Fruit fly (Drosophila melanogaster): ENCODE results near the gene CG14071.

dm6 chr2L:10910548-10910947 lies 21.8 kb upstream of the CG14071 start, which contains the start of gene CG14069:
- TF ChIP-seq CTCF (optimal IDR thresholded peaks at IDR 0.05) (no peak), CG8478 (optimal IDR thresholded peaks at IDR 0.05) (no peak)

All from S2 (cell line).